Worm (Caenorhabditis elegans): ENCODE data around the gene R11D1.3.

R11D1.3 gene

DNA sequence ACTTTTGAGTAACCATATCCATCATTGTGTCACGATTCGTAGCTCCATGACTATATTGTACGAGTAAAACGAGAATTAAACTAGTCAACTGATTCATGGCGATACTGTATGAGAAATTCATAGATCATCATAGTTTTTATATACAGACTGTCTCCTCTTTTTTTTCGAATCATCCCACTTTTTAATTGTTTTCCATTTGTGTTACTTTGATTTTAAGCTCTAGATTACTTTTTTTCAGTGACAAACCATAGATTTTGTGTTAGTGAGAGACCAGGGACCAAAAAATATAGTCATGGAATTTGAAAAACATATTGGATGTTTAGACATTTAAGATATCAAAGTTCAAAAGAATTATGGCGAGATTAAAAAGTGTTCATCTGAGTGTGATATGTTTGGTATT lies at the start of gene R11D1.3:
R11D1.3 (minus strand) TSS at position 101 of the 400 bp plus-strand sequence.
- TF ChIP-seq dao-5 (tag; optimal IDR thresholded peaks at IDR 0.05) (no peak), him-1 (tag; optimal IDR thresholded peaks at IDR 0.05) (no peak), W03F9.2 (tag; optimal IDR thresholded peaks at IDR 0.05) (no peak)

DNA sequence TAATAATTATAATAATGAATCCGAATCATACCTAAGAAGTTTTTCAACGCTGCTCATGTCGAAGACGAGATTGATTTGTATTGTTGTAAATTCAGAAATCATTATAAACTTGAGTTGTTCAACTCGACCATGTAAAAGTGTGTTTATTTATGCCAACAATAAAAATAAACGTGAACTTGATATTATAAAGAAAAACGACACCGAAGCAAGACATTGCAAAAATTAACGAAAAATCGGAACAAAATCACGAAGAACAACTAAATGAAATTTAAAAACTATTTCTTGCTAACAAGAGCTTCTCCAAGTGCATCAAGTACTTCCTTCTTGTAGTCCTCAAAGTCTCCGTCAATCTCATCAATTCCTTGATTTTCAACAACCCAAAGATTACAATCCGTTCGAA lies 49.0 kb upstream of the R11D1.3 start, which contains the start of gene F18E2.15:
F18E2.15 (minus strand) TSS at position 101 of the 400 bp plus-strand sequence.
- TF ChIP-seq dao-5 (tag; optimal IDR thresholded peaks at IDR 0.05) = no peak
- no peak for TF ChIP-seq W03F9.2 (tag; optimal IDR thresholded peaks at IDR 0.05)
- TF ChIP-seq him-1 (tag; optimal IDR thresholded peaks at IDR 0.05) = no peak

DNA sequence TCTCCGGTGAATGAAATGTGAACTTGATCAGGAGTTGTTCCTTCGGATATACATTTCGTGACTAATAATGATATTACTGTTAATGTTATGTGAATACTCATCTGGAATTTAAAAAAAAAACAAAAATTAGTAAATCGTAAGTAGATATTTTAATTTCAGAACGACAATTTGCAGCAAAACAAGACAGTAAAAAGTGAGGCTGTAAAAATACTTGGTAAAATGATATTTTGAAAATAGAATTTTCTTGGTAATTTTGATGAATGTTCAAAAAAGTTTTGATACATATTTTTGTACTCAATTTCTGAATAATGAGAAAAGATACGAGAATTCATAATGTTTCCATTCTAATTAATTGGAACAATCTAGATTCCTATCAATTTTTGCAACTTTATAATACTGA lies 47.8 kb upstream of the R11D1.3 start, which contains the start of gene papl-1:
papl-1 (minus strand) TSS at position 101 of the 400 bp plus-strand sequence.
- TF ChIP-seq him-1 (tag; optimal IDR thresholded peaks at IDR 0.05) (no peak), W03F9.2 (tag; optimal IDR thresholded peaks at IDR 0.05) (no peak), dao-5 (tag; optimal IDR thresholded peaks at IDR 0.05) (no peak)

DNA sequence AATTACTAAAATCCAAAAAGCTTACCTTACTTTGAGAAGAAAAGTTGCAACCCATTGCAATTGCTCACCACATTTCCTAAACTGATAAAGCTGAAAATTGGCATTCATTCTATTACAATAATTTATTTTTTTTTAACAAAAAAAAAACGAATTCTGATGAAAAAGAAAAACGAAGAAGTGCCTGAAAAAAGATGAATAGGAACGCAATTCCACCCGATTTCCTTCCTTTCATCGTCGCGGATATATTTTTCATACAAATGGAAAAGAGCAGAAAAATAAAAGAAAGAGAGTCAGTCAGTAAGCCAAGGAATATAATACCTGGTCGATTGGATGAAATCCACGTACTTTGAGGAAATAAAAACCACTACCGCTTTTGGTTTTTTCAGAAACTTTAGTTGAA lies 42.9 kb upstream of the R11D1.3 start, which contains the start of gene gpa-13:
gpa-13 (minus strand) TSS at position 101 of the 400 bp plus-strand sequence.
- TF ChIP-seq him-1 (tag; optimal IDR thresholded peaks at IDR 0.05) (no peak), W03F9.2 (tag; optimal IDR thresholded peaks at IDR 0.05) (no peak), dao-5 (tag; optimal IDR thresholded peaks at IDR 0.05) (no peak)

DNA sequence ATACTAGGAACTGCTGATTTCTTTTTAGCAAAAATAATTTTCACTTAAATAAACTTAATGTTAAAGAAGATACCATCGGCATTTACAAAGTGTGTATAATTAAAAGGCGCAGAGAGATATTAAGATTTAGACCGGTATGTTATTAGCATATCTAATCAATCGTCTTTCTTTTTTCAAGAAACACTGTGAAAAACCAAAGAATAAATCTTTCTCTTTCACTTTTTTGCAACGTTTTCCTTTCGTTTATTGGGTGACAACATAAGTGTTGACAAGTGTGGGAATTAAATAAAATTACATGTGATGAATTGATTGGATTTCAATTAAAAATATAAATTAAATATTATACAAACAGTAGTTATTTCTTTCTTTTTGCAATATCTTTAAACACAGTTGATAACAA lies 40.5 kb upstream of the R11D1.3 start, which contains the start of gene C15C8.8:
C15C8.8 (minus strand) TSS at position 101 of the 400 bp plus-strand sequence.
- no peak for TF ChIP-seq him-1 (tag; optimal IDR thresholded peaks at IDR 0.05)
- no peak for TF ChIP-seq dao-5 (tag; optimal IDR thresholded peaks at IDR 0.05)
- no peak for TF ChIP-seq W03F9.2 (tag; optimal IDR thresholded peaks at IDR 0.05)

DNA sequence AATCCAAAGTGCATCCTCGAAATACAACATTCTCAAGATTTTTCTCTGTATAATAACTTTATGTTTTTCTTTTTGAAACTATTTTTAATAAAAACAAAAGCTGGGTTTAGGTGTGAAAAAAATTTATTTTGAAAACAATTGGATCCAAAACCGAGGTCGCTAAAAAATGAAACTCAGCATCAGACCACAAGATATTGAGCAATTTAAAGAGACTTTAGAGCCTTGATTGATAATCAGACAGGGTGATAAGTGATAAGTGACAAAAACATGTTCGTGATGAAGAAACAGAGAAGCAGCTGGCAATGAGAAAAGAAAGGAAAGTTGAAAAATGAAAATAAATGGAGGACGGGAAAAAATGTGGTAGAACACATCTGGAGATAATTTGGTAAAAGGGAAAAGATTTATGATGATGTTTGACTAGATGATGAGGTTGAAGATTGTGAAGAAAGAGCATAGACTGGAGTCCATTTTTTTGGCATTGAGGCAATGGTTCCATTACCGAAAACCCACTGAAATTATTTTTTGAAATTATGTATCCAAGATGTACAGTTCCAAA lies 39.7 kb upstream of the R11D1.3 start, which contains the start of gene C15C8.6:
C15C8.6 (minus strand) TSS at position 51 of the 556 bp plus-strand sequence.
- TF ChIP-seq him-1 (tag; optimal IDR thresholded peaks at IDR 0.05) = no peak
- no peak for TF ChIP-seq dao-5 (tag; optimal IDR thresholded peaks at IDR 0.05)
- TF ChIP-seq W03F9.2 (tag; optimal IDR thresholded peaks at IDR 0.05) = no peak

DNA sequence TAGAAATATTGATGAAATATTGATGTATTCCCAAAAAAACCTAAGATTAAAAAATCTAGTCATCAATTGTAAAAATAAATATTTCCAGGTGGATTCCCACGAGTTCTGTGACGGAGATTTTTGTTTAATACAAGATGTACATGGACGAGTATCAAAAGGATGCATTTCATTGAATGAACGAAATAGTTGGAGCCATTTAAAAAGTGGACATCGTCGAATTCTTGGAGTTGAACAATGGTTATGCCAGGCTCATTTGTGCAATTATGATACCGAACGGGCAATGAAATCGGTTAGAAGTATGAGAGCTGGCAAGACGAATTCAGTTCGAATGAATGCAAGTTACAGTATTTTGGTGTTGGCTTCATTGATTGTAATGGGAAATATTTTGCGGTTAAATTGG lies 37.7 kb upstream of the R11D1.3 start:
- TF ChIP-seq dao-5 (tag; optimal IDR thresholded peaks at IDR 0.05) (no peak), him-1 (tag; optimal IDR thresholded peaks at IDR 0.05) (no peak), W03F9.2 (tag; optimal IDR thresholded peaks at IDR 0.05) (no peak)

DNA sequence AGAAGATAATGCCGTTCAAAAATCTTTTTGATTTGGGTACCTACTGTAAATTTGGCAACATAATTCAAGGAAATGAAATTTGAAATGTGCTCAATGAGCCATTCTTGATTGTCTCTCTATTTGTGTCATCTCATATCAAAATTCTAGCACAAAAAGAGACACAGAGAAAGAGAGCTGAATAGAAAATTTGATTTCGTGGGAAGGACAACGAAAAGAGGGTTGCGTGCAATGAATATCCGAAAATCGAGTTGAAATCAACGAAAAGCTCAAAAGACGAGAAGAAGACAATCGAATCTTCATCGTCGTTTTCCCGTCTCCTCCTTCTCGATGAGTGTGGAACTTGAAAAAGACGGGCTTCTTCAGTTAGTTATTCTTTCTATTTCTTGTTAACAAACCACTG lies 36.0 kb upstream of the R11D1.3 start, which contains the start of gene C15C8.5:
C15C8.5 (plus strand) TSS at position 152 of the 400 bp plus-strand sequence.
- TF ChIP-seq dao-5 (tag; optimal IDR thresholded peaks at IDR 0.05) (no peak), W03F9.2 (tag; optimal IDR thresholded peaks at IDR 0.05) (no peak), him-1 (tag; optimal IDR thresholded peaks at IDR 0.05) (no peak)

DNA sequence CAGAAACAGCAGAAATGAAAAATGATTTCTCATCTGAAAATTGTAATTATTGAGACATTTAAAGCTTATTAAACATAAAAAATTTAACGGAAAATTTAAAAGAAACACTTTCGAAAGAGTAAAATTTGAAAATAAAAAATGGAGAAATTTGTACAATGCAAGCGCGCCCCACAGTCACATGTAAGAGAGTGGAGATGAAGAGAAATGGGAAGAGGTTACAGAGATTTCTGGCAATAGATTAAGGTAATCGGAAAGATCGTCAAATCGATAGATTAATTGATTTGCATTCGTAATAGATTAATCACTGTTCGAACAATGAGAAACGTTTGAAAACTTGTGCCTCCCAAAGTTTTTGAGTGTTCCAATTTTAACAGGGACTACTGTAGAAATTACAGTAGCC lies 35.5 kb upstream of the R11D1.3 start, which contains the start of gene C15C8.4:
C15C8.4 (minus strand) TSS at position 33 of the 400 bp plus-strand sequence.
- TF ChIP-seq dao-5 (tag; optimal IDR thresholded peaks at IDR 0.05) (no peak), W03F9.2 (tag; optimal IDR thresholded peaks at IDR 0.05) (no peak), him-1 (tag; optimal IDR thresholded peaks at IDR 0.05) (no peak)

DNA sequence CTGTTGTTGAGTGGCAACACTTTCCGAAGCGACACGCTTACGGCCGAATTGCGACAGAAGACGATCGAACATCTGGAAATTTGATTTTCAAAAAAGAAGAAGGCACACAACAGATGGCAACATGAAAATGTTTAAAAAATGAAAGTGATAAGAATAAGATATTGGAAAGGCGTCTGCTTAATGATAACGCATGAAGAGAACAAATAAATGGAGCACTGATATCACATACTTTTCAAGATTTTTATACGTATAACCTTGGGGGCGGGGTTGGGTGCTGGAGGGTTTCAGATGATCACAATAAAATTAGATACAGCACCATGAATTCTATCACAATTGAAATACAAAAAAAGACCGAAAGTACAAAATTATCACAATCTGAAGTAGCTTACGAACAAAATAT lies 33.1 kb upstream of the R11D1.3 start, which contains the start of gene C15C8.7:
C15C8.7 (minus strand) TSS at position 72 of the 400 bp plus-strand sequence.
- no peak for TF ChIP-seq dao-5 (tag; optimal IDR thresholded peaks at IDR 0.05)
- TF ChIP-seq W03F9.2 (tag; optimal IDR thresholded peaks at IDR 0.05) = no peak
- TF ChIP-seq him-1 (tag; optimal IDR thresholded peaks at IDR 0.05) = no peak

DNA sequence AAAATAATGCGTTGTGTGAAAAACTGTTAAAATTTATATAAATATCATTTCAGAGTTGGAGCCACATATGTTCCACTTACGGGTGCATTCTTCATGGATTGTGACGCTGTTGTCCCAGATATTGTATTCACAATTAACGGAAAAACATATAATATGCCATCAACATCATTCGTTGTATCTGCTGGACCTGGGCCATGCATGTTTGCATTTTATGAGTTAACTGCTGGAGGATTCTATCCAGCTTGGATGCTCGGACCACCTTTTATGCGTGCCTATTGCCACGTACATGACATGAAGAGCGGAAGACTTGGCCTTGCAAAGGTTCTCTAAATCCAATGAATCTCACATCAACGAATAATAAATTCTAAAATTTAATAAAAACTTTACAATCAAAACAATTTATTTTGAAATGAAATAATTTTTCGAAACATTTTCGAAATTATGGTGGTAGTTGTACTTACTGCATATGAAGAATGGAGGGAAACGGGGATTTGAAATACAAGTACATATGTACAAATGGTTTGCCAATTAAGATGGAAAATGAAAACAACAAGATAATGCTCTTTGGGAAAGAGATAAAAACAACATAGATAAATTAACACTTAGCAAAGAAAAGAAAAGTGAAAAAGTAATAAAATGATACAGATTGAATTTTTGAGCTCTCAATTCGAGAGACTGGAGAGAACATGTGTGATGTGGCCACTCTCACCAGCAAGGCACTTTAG lies 32.0 kb upstream of the R11D1.3 start:
- TF ChIP-seq him-1 (tag; optimal IDR thresholded peaks at IDR 0.05) (no peak), W03F9.2 (tag; optimal IDR thresholded peaks at IDR 0.05) (no peak), dao-5 (tag; optimal IDR thresholded peaks at IDR 0.05) (no peak)

DNA sequence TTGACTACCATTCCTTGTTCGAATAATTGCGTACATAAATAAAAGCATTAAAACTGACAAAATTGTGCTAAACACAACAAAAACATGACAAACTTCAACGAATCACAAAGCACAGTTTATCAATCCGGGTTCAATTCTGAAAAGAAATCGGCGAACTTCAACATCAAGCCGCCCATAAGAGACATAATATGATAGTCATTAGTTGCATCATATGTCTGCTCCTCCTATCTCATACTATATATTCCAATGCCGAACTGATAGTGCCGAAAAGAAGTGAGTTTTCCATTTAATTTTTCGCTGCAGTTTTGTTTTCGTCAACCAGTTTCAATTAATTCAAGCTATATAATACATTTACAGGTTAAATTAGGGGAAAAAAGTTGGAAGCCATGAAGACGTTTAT lies 29.8 kb upstream of the R11D1.3 start, which contains the start of gene hrg-7:
hrg-7 (plus strand) TSS at position 358 of the 400 bp plus-strand sequence.
- no peak for TF ChIP-seq dao-5 (tag; optimal IDR thresholded peaks at IDR 0.05)
- no peak for TF ChIP-seq W03F9.2 (tag; optimal IDR thresholded peaks at IDR 0.05)
- no peak for TF ChIP-seq him-1 (tag; optimal IDR thresholded peaks at IDR 0.05)

DNA sequence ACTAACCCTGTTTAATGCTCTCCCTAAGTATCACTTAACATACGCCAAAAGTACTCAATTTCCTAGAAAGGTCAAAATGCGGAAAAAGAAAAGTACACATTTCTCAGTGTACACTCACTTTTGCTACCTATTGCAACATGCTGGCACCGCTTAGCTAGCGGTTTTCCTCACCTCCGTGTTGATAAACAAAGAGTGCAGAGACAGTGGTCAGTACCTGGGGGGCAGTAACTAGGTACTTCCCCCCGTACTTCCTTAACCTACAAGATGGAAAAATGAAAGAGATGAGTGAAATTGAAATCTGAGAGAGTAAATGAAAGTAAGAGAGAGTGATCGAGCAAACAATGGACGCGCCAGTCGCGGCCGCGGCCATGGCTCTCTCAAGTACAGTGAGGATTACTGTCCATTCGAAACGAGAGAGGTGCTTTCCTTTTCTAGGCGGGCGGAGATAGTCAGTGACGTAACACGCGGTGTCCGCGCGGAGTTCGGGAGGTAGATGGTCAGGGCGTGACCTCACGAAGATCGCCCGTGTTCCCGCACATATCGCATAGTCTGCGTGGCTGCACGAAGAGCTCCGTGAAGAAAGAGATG lies 24.4 kb upstream of the R11D1.3 start, which contains the start of gene cky-1:
cky-1 (plus strand) TSS at position 538 of the 588 bp plus-strand sequence.
- TF ChIP-seq him-1 (tag; optimal IDR thresholded peaks at IDR 0.05) = no peak
- no peak for TF ChIP-seq dao-5 (tag; optimal IDR thresholded peaks at IDR 0.05)
- TF ChIP-seq W03F9.2 (tag; optimal IDR thresholded peaks at IDR 0.05) = no peak

Data from whole organism, L4/young adult.